Fruit fly (Drosophila melanogaster) whole organism, embryonic: Measurements from ENCODE around the gene yellow-f.

ENCODE experiments used
- Ada2b ChIP-seq: fragments of 200-800 bp; sonication (Bioruptor generic); IDR thresholded peaks from 2 replicates; pipeline ENCODE4 v1.3.6; 2022; ENCODE audit warnings: missing biosample characterization, missing genetic modification characterization
- Blimp-1 ChIP-seq: fragments of 200-800 bp; sonication (Bioruptor generic); optimal IDR thresholded peaks from 3 replicates; lab custom pipeline; 2018; ENCODE audit warnings: missing biosample characterization, missing genetic modification characterization, mild to moderate bottlenecking, moderate library complexity, missing genetic modification reagents
- CG10147 ChIP-seq: fragments of 200-800 bp; sonication (Bioruptor generic); optimal IDR thresholded peaks from 2 replicates; lab custom pipeline; 2019; ENCODE audit warnings: missing biosample characterization, mild to moderate bottlenecking, missing genetic modification characterization, moderate library complexity
- CG11504 ChIP-seq: fragments of 200-800 bp; sonication (Bioruptor generic); optimal IDR thresholded peaks from 3 replicates; lab custom pipeline; 2019; ENCODE audit warnings: missing biosample characterization, mild to moderate bottlenecking, missing genetic modification characterization, moderate library complexity
- CG11696 ChIP-seq: fragments of 200-800 bp; sonication (Bioruptor generic); IDR thresholded peaks from 2 replicates; pipeline ENCODE4 v1.3.6; 2022; ENCODE audit warnings: missing biosample characterization, missing genetic modification characterization
- CG14965 ChIP-seq: fragments of 200-800 bp; sonication (Bioruptor generic); optimal IDR thresholded peaks from 2 replicates; lab custom pipeline; 2016; ENCODE audit warnings: missing biosample characterization, missing genetic modification characterization, borderline replicate concordance
- CG15514 ChIP-seq: fragments of 200-800 bp; sonication (Bioruptor generic); optimal IDR thresholded peaks from 3 replicates; lab custom pipeline; 2017; ENCODE audit warnings: missing biosample characterization, missing genetic modification characterization, mild to moderate bottlenecking, moderate library complexity, missing genetic modification reagents
- CG17361 ChIP-seq: fragments of 200-800 bp; sonication (Bioruptor generic); IDR thresholded peaks from 3 replicates; pipeline ENCODE4 v1.3.6; 2022; ENCODE audit warnings: missing biosample characterization, missing genetic modification characterization
- CG18599 ChIP-seq: fragments of 200-800 bp; sonication (Bioruptor generic); optimal IDR thresholded peaks from 3 replicates; lab custom pipeline; 2017; ENCODE audit warnings: missing biosample characterization, missing genetic modification characterization, mild to moderate bottlenecking, moderate library complexity, missing genetic modification reagents
- CG2120 ChIP-seq: fragments of 200-800 bp; sonication (Bioruptor generic); optimal IDR thresholded peaks from 3 replicates; lab custom pipeline; 2016; ENCODE audit warnings: missing biosample characterization, missing genetic modification characterization
- CG2678 ChIP-seq: fragments of 200-800 bp; sonication (Bioruptor generic); optimal IDR thresholded peaks from 3 replicates; lab custom pipeline; 2019; ENCODE audit warnings: missing biosample characterization, mild to moderate bottlenecking, missing genetic modification characterization, moderate library complexity
- CG3065 ChIP-seq: fragments of 200-800 bp; sonication (Bioruptor generic); optimal IDR thresholded peaks from 2 replicates; lab custom pipeline; 2016; ENCODE audit warnings: missing biosample characterization, missing genetic modification characterization
- CG7556 ChIP-seq: fragments of 200-800 bp; sonication (Bioruptor generic); optimal IDR thresholded peaks from 2 replicates; lab custom pipeline; 2017; ENCODE audit warnings: missing biosample characterization, mild to moderate bottlenecking, missing genetic modification characterization
- CG7745 ChIP-seq: fragments of 200-800 bp; sonication (Bioruptor generic); optimal IDR thresholded peaks from 2 replicates; lab custom pipeline; 2018; ENCODE audit warnings: missing biosample characterization, mild to moderate bottlenecking, missing genetic modification characterization, moderate library complexity
- CG8290 ChIP-seq, 3 experiments: fragments of 200-800 bp; sonication (Bioruptor generic); optimal IDR thresholded peaks; 2 replicates each; lab custom pipeline; 2016 to 2019; ENCODE audit warnings: missing biosample characterization in 3 of 3, missing genetic modification characterization in 3 of 3, mild to moderate bottlenecking in 2 of 3, moderate library complexity in 1 of 3
- CG9727 ChIP-seq: fragments of 200-800 bp; sonication (Bioruptor generic); optimal IDR thresholded peaks from 3 replicates; lab custom pipeline; 2017; ENCODE audit warnings: missing biosample characterization, mild to moderate bottlenecking, missing genetic modification characterization
- Chrac-16 ChIP-seq: fragments of 200-800 bp; sonication (Bioruptor generic); optimal IDR thresholded peaks from 3 replicates; lab custom pipeline; 2016; ENCODE audit warnings: missing biosample characterization, missing genetic modification characterization
- D19A ChIP-seq: fragments of 200-800 bp; optimal IDR thresholded peaks from 3 replicates; lab custom pipeline; 2019; ENCODE audit warnings: missing biosample characterization, mild to moderate bottlenecking, missing genetic modification characterization, moderate library complexity
- Deaf1 ChIP-seq: fragments of 200-800 bp; optimal IDR thresholded peaks from 3 replicates; lab custom pipeline; 2019; ENCODE audit warnings: missing biosample characterization, mild to moderate bottlenecking, missing genetic modification characterization, moderate library complexity
- Hmr ChIP-seq: fragments of 200-800 bp; sonication (Bioruptor generic); optimal IDR thresholded peaks from 3 replicates; lab custom pipeline; 2017; ENCODE audit warnings: mild to moderate bottlenecking, missing biosample characterization, missing genetic modification reagents, missing genetic modification characterization
- Hr51 ChIP-seq, 2 experiments: fragments of 200-800 bp; sonication (Bioruptor generic); optimal IDR thresholded peaks; 2 replicates in 1 of 2; 3 replicates in 1 of 2; lab custom pipeline; 2016 to 2018; ENCODE audit warnings: missing biosample characterization in 2 of 2, missing genetic modification characterization in 2 of 2, mild to moderate bottlenecking in 1 of 2, moderate library complexity in 1 of 2
- Meics ChIP-seq: fragments of 200-800 bp; sonication (Bioruptor generic); optimal IDR thresholded peaks from 2 replicates; lab custom pipeline; 2017; ENCODE audit warnings: missing biosample characterization, mild to moderate bottlenecking, missing genetic modification characterization
- NC2α ChIP-seq: fragments of 200-800 bp; sonication (Bioruptor generic); optimal IDR thresholded peaks from 2 replicates; lab custom pipeline; 2016; ENCODE audit warnings: missing biosample characterization, missing genetic modification characterization
- Oli ChIP-seq: fragments of 200-800 bp; sonication (Bioruptor generic); optimal IDR thresholded peaks from 2 replicates; lab custom pipeline; 2018; ENCODE audit warnings: missing biosample characterization, mild to moderate bottlenecking, missing genetic modification characterization, moderate library complexity
- Ptx1 ChIP-seq: fragments of 200-800 bp; sonication (Bioruptor generic); IDR thresholded peaks from 2 replicates; pipeline ENCODE4 v1.3.6; 2022; ENCODE audit warnings: missing biosample characterization, missing genetic modification characterization
- Sox102F ChIP-seq: fragments of 200-800 bp; sonication (Bioruptor generic); optimal IDR thresholded peaks from 2 replicates; lab custom pipeline; 2018; ENCODE audit warnings: missing biosample characterization, mild to moderate bottlenecking, missing genetic modification characterization, moderate library complexity
- Sry-δ ChIP-seq: fragments of 200-800 bp; sonication (Bioruptor generic); optimal IDR thresholded peaks from 2 replicates; lab custom pipeline; 2016; ENCODE audit warnings: missing biosample characterization, missing genetic modification characterization
- ab ChIP-seq: fragments of 200-800 bp; sonication (Bioruptor generic); optimal IDR thresholded peaks from 2 replicates; lab custom pipeline; 2016; ENCODE audit warnings: missing biosample characterization, missing genetic modification characterization
- al ChIP-seq: fragments of 200-800 bp; sonication (Bioruptor generic); IDR thresholded peaks from 2 replicates; pipeline ENCODE4 v1.3.6; 2022; ENCODE audit warnings: missing biosample characterization, missing genetic modification characterization
- bbx ChIP-seq: fragments of 200-800 bp; sonication (Bioruptor generic); IDR thresholded peaks from 2 replicates; pipeline ENCODE4 v1.3.6; 2022; ENCODE audit warnings: missing biosample characterization, missing genetic modification characterization; ENCODE audit not compliant: partially characterized antibody
- btn ChIP-seq: fragments of 200-800 bp; sonication (Bioruptor generic); optimal IDR thresholded peaks from 2 replicates; lab custom pipeline; 2016; ENCODE audit warnings: missing biosample characterization, missing genetic modification characterization
- corto ChIP-seq: fragments of 200-800 bp; sonication (Bioruptor generic); optimal IDR thresholded peaks from 2 replicates; lab custom pipeline; 2016; ENCODE audit warnings: missing biosample characterization, mild to moderate bottlenecking, missing genetic modification characterization, moderate library complexity
- croc ChIP-seq: fragments of 200-800 bp; sonication (Bioruptor generic); conservative IDR thresholded peaks from 3 replicates; pipeline ENCODE4 v1.3.6; 2022; ENCODE audit warnings: missing biosample characterization, missing genetic modification characterization
- dimm ChIP-seq: fragments of 200-800 bp; sonication (Bioruptor generic); IDR thresholded peaks from 2 replicates; pipeline ENCODE4 v1.3.6; 2022; ENCODE audit warnings: missing biosample characterization, missing genetic modification characterization
- dmrt99B ChIP-seq: fragments of 200-800 bp; sonication (Bioruptor generic); optimal IDR thresholded peaks from 2 replicates; lab custom pipeline; 2018; ENCODE audit warnings: missing biosample characterization, mild to moderate bottlenecking, missing genetic modification characterization, moderate library complexity
- ems ChIP-seq: fragments of 200-800 bp; sonication (Bioruptor generic); optimal IDR thresholded peaks from 3 replicates; lab custom pipeline; 2016; ENCODE audit warnings: missing biosample characterization, missing genetic modification characterization
- grn ChIP-seq: fragments of 200-800 bp; sonication (Bioruptor generic); optimal IDR thresholded peaks from 3 replicates; lab custom pipeline; 2017; ENCODE audit warnings: missing biosample characterization, missing genetic modification characterization
- gsb ChIP-seq: fragments of 200-800 bp; sonication (Bioruptor generic); IDR thresholded peaks from 2 replicates; pipeline ENCODE4 v1.3.6; 2022; ENCODE audit warnings: missing biosample characterization, missing genetic modification characterization
- hbn ChIP-seq: fragments of 200-800 bp; sonication (Bioruptor generic); IDR thresholded peaks from 2 replicates; pipeline ENCODE4 v1.3.6; 2022; ENCODE audit warnings: missing biosample characterization, missing genetic modification characterization; ENCODE audit not compliant: partially characterized antibody
- knrl ChIP-seq: fragments of 200-800 bp; sonication (Bioruptor generic); IDR thresholded peaks from 3 replicates; pipeline ENCODE4 v1.3.6; 2022; ENCODE audit warnings: missing biosample characterization, missing genetic modification characterization; ENCODE audit not compliant: partially characterized antibody
- mam ChIP-seq: fragments of 200-800 bp; sonication (Bioruptor generic); optimal IDR thresholded peaks from 3 replicates; lab custom pipeline; 2016; ENCODE audit warnings: missing biosample characterization, missing genetic modification characterization
- nmo ChIP-seq: fragments of 200-800 bp; sonication (Bioruptor generic); optimal IDR thresholded peaks from 2 replicates; lab custom pipeline; 2018; ENCODE audit warnings: missing biosample characterization, mild to moderate bottlenecking, missing genetic modification characterization, moderate library complexity
- pan ChIP-seq, 4 experiments: fragments of >200 bp in 3 of 4; fragments of 200-800 bp in 1 of 4; sonication (Bioruptor generic) in 1 of 4; optimal IDR thresholded peaks in 3 of 4; IDR thresholded peaks in 1 of 4; 2 replicates each; pipeline versions ENCODE4 v1.3.6 to Lab custom; 2017 to 2022; ENCODE audit warnings: missing biosample characterization in 2 of 4, missing genetic modification characterization in 2 of 4, mixed read lengths in 1 of 4
- pita ChIP-seq: fragments of 200-800 bp; sonication (Bioruptor generic); optimal IDR thresholded peaks from 2 replicates; lab custom pipeline; 2017; ENCODE audit warnings: missing biosample characterization, mild to moderate bottlenecking, missing genetic modification characterization
- pnt ChIP-seq: fragments of 200-800 bp; sonication (Bioruptor generic); optimal IDR thresholded peaks from 3 replicates; lab custom pipeline; 2016; ENCODE audit warnings: missing biosample characterization, missing genetic modification characterization
- sens ChIP-seq: fragments of 200-800 bp; sonication (Bioruptor generic); peaks from one replicate; lab custom pipeline; 2016; ENCODE audit warnings: missing biosample characterization, missing genetic modification characterization
- sima ChIP-seq: fragments of 200-800 bp; sonication (Bioruptor generic); optimal IDR thresholded peaks from 2 replicates; lab custom pipeline; 2016; ENCODE audit warnings: missing biosample characterization, missing genetic modification characterization
- tgo ChIP-seq: fragments of 200-800 bp; sonication (Bioruptor generic); IDR thresholded peaks from 3 replicates; pipeline ENCODE4 v1.3.6; 2022; ENCODE audit warnings: missing biosample characterization, missing genetic modification characterization

Gene yellow-f

dm6 chr3R:12974447-12974846 is 18.6 kb downstream of the yellow-f start (continued):
- TF ChIP-seq CG11504 (tag; lab: Kevin White, UChicago) (peak; percentile 40), sens (GFP tag; lab: Kevin White, UChicago) (peak; percentile 28), gsb (no peak), Sry-δ (GFP tag; lab: Kevin White, UChicago) (no peak), Hmr (GFP tag; lab: Kevin White, UChicago) (peak; percentile 24), CG2678 (tag; lab: Kevin White, UChicago) (peak; percentile 46), Ada2b (GFP tag; lab: Robert Waterston, UW) (no peak), hbn (GFP tag; lab: Robert Waterston, UW) (no peak), croc (GFP tag; lab: Robert Waterston, UW) (no peak), NC2α (no peak), pita (no peak), Chrac-16 (no peak), dmrt99B (peak; percentile 24), btn (no peak), grn (GFP tag; lab: Kevin White, UChicago) (no peak), CG15514 (GFP tag; lab: Kevin White, UChicago) (no peak), tgo (peak; percentile 33; the same call in 1 of the 3 replicates), Oli (peak; percentile 2), CG11696 (GFP tag; lab: Robert Waterston, UW) (no peak), knrl (GFP tag; lab: Robert Waterston, UW) (no peak), pan (optimal IDR thresholded peaks at IDR 0.05; lab: Kevin White, UChicago) (no peak), pan (GFP tag; optimal IDR thresholded peaks at IDR 0.05 in 1 of 2, IDR thresholded peaks at IDR 0.05 in 1 of 2) (no peak), Deaf1 (tag; lab: Kevin White, UChicago) (peak; percentile 59), nmo (GFP tag; lab: Kevin White, UChicago) (no peak), CG14965 (no peak), D19A (tag; lab: Kevin White, UChicago) (peak; percentile 1), ab (no peak), CG7556 (GFP tag; lab: Kevin White, UChicago) (no peak), Sox102F (GFP tag; lab: Kevin White, UChicago) (peak; percentile 2), CG8290 (GFP tag; optimal IDR thresholded peaks at IDR 0.05; lab: Kevin White, UChicago) (no peak), CG8290 (tag; optimal IDR thresholded peaks at IDR 0.05; lab: Kevin White, UChicago) (no peak), Hr51 (GFP tag; optimal IDR thresholded peaks at IDR 0.05; lab: Kevin White, UChicago) (peak in 1 of 2 experiments; percentile 13), pnt (GFP tag; lab: Kevin White, UChicago) (no peak), Blimp-1 (GFP tag; lab: Kevin White, UChicago) (peak; percentile 40), dimm (GFP tag; lab: Robert Waterston, UW) (no peak), CG10147 (no peak), Ptx1 (GFP tag; lab: Robert Waterston, UW) (no peak), CG3065 (GFP tag; lab: Kevin White, UChicago) (no peak), bbx (no peak), CG2120 (GFP tag; lab: Kevin White, UChicago) (no peak), ems (GFP tag; lab: Kevin White, UChicago) (no peak), CG7745 (tag; lab: Kevin White, UChicago) (no peak), corto (GFP tag; lab: Kevin White, UChicago) (peak; percentile 28), Meics (GFP tag; lab: Kevin White, UChicago) (peak; percentile 14), mam (GFP tag; lab: Kevin White, UChicago) (no peak), sima (GFP tag; lab: Kevin White, UChicago) (no peak), CG17361 (GFP tag; lab: Robert Waterston, UW) (no peak), al (GFP tag; lab: Robert Waterston, UW) (no peak), CG18599 (GFP tag; lab: Kevin White, UChicago) (peak; percentile 17), CG9727 (GFP tag; lab: Kevin White, UChicago) (peak; percentile 28)
